Fruit fly (Drosophila melanogaster) whole organism, prepupa: ENCODE results near the gene NK7.1.

Experiments
- CG10631 ChIP-seq: fragments of 200-800 bp; sonication (Bioruptor generic); optimal IDR thresholded peaks from 2 replicates; lab custom pipeline; 2016; ENCODE audit warnings: missing biosample characterization, missing genetic modification characterization
- CG10669 ChIP-seq: fragments of 200-800 bp; sonication (Bioruptor generic); optimal IDR thresholded peaks from 3 replicates; lab custom pipeline; 2018; ENCODE audit warnings: missing biosample characterization, mild to moderate bottlenecking, missing genetic modification characterization, moderate library complexity
- CG15336 ChIP-seq: fragments of 200-800 bp; sonication (Bioruptor generic); IDR thresholded peaks from 2 replicates; pipeline ENCODE4 v1.3.6; 2022; ENCODE audit warnings: missing biosample characterization, missing genetic modification characterization
- CG3919 ChIP-seq: fragments of 200-800 bp; sonication (Bioruptor generic); optimal IDR thresholded peaks from 3 replicates; lab custom pipeline; 2016; ENCODE audit warnings: missing biosample characterization, missing genetic modification characterization
- CG6808 ChIP-seq: fragments of 200-800 bp; sonication (Bioruptor generic); optimal IDR thresholded peaks from 3 replicates; lab custom pipeline; 2017; ENCODE audit warnings: missing biosample characterization, missing genetic modification characterization, mild to moderate bottlenecking, moderate library complexity, missing genetic modification reagents
- CG8319 ChIP-seq: fragments of 200-800 bp; sonication (Bioruptor generic); optimal IDR thresholded peaks from 3 replicates; lab custom pipeline; 2016; ENCODE audit warnings: missing biosample characterization, missing genetic modification characterization
- Ets96B ChIP-seq: fragments of 200-800 bp; optimal IDR thresholded peaks from 2 replicates; lab custom pipeline; 2019; ENCODE audit warnings: missing biosample characterization, mild to moderate bottlenecking, missing genetic modification characterization, moderate library complexity
- Hr39 ChIP-seq: fragments of 200-800 bp; sonication (Bioruptor generic); optimal IDR thresholded peaks from 2 replicates; lab custom pipeline; 2016; ENCODE audit warnings: missing biosample characterization, missing genetic modification characterization
- lz ChIP-seq: fragments of 200-800 bp; sonication (Bioruptor generic); optimal IDR thresholded peaks from 3 replicates; lab custom pipeline; 2016; ENCODE audit warnings: missing biosample characterization, missing genetic modification characterization
- net ChIP-seq: fragments of 200-800 bp; sonication (Bioruptor generic); optimal IDR thresholded peaks from 3 replicates; lab custom pipeline; 2016; ENCODE audit warnings: missing biosample characterization, missing genetic modification characterization
- topi ChIP-seq: fragments of 200-800 bp; sonication (Bioruptor generic); optimal IDR thresholded peaks from 3 replicates; lab custom pipeline; 2016; ENCODE audit warnings: missing biosample characterization, missing genetic modification characterization
- vri ChIP-seq: fragments of 200-800 bp; sonication (Bioruptor generic); optimal IDR thresholded peaks from 3 replicates; lab custom pipeline; 2016; ENCODE audit warnings: missing biosample characterization, mild to moderate bottlenecking, missing genetic modification characterization

DNA sequence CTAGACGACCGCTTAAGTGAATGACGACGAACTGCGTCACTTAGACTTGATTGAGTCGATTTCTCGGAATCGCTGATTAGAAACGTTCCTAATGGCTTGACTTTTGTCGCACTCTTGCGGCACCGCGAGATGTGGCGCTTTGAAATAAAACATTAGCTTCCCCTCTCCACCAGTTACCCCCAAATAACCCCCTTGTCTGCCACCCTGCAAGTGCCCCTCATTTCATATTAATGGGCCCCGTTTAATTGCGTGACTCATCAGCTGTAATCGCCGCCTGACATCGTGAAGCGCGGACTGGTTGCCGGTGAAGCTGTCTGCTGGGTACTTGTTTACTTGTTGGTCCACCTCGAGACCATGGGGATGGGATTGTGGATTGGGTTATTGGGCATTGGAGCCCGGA, 8.6 kb downstream of the NK7.1 start:
- TF ChIP-seq CG3919 (GFP tag; lab: Kevin White, UChicago) (no peak), Ets96B (tag; lab: Kevin White, UChicago) (no peak), vri (GFP tag; lab: Kevin White, UChicago) (no peak), CG10669 (GFP tag; lab: Kevin White, UChicago) (no peak), net (GFP tag; lab: Kevin White, UChicago) (no peak), CG6808 (GFP tag; lab: Kevin White, UChicago) (no peak), Hr39 (GFP tag; lab: Kevin White, UChicago) (no peak), CG8319 (no peak), topi (no peak), CG15336 (GFP tag; lab: Robert Waterston, UW) (no peak), CG10631 (GFP tag; lab: Kevin White, UChicago) (no peak), lz (GFP tag; lab: Kevin White, UChicago) (no peak)
